Fruit fly (Drosophila melanogaster): Measurements from ENCODE around the gene CG15760.

dm6 chrX:13639998-13640691 lies 29.4 kb upstream of the CG15760 start:
- no peak for TF ChIP-seq h (optimal IDR thresholded peaks at IDR 0.05)
- no peak for TF ChIP-seq psq (optimal IDR thresholded peaks at IDR 0.05)
- no peak for TF ChIP-seq insv (optimal IDR thresholded peaks at IDR 0.05)
- no peak for TF ChIP-seq ttk (optimal IDR thresholded peaks at IDR 0.05)
- no peak for TF ChIP-seq Myc (optimal IDR thresholded peaks at IDR 0.05)
